Fruit fly (Drosophila melanogaster) whole organism, embryonic: ENCODE data around the gene CG11891.

ENCODE experiments used
- Asciz ChIP-seq: fragments of 200-800 bp; sonication (Bioruptor generic); optimal IDR thresholded peaks from 2 replicates; lab custom pipeline; 2017; ENCODE audit warnings: missing biosample characterization, mild to moderate bottlenecking, missing genetic modification characterization, missing genetic modification reagents
- BtbVII ChIP-seq: fragments of 200-800 bp; sonication (Bioruptor generic); optimal IDR thresholded peaks from 3 replicates; lab custom pipeline; 2017; ENCODE audit warnings: missing biosample characterization, mild to moderate bottlenecking, missing genetic modification characterization
- CG10321 ChIP-seq: fragments of 200-800 bp; sonication (Bioruptor generic); IDR thresholded peaks from 2 replicates; pipeline ENCODE4 v1.3.6; 2022; ENCODE audit warnings: missing biosample characterization, missing genetic modification characterization
- CG10543 ChIP-seq: fragments of 200-800 bp; sonication (Bioruptor generic); optimal IDR thresholded peaks from 3 replicates; lab custom pipeline; 2017; ENCODE audit warnings: missing biosample characterization, mild to moderate bottlenecking, missing genetic modification characterization, moderate library complexity
- CG10979 ChIP-seq: fragments of 200-800 bp; sonication (Bioruptor generic); optimal IDR thresholded peaks from 2 replicates; lab custom pipeline; 2018; ENCODE audit warnings: missing biosample characterization, mild to moderate bottlenecking, missing genetic modification characterization, moderate library complexity
- CG11398 ChIP-seq: fragments of 200-800 bp; sonication (Bioruptor generic); optimal IDR thresholded peaks from 2 replicates; lab custom pipeline; 2016; ENCODE audit warnings: missing biosample characterization, missing genetic modification characterization
- CG11723 ChIP-seq: fragments of 200-800 bp; sonication (Bioruptor generic); optimal IDR thresholded peaks from 2 replicates; lab custom pipeline; 2017; ENCODE audit warnings: missing biosample characterization, mild to moderate bottlenecking, missing genetic modification characterization
- CG12155 ChIP-seq: fragments of 200-800 bp; sonication (Bioruptor generic); optimal IDR thresholded peaks from 3 replicates; lab custom pipeline; 2016; ENCODE audit warnings: missing biosample characterization, missing genetic modification characterization
- CG12659 ChIP-seq: fragments of 200-800 bp; sonication (Bioruptor generic); optimal IDR thresholded peaks from 3 replicates; lab custom pipeline; 2017; ENCODE audit warnings: mild to moderate bottlenecking, missing biosample characterization, missing genetic modification reagents, missing genetic modification characterization
- CG12769 ChIP-seq: fragments of 200-800 bp; sonication (Bioruptor generic); optimal IDR thresholded peaks from 2 replicates; lab custom pipeline; 2019; ENCODE audit warnings: missing biosample characterization, mild to moderate bottlenecking, missing genetic modification characterization, moderate library complexity
- CG14014 ChIP-seq: fragments of 200-800 bp; sonication (Bioruptor generic); IDR thresholded peaks from 2 replicates; pipeline ENCODE4 v1.3.6; 2022; ENCODE audit warnings: missing biosample characterization, missing genetic modification characterization
- CG14441 ChIP-seq: fragments of 200-800 bp; sonication (Bioruptor generic); IDR thresholded peaks from 2 replicates; pipeline ENCODE4 v1.3.6; 2022; ENCODE audit warnings: missing biosample characterization, missing genetic modification characterization
- CG14667 ChIP-seq: fragments of 200-800 bp; sonication (Bioruptor generic); IDR thresholded peaks from 2 replicates; pipeline ENCODE4 v1.3.6; 2022; ENCODE audit warnings: missing biosample characterization, missing genetic modification characterization
- CG15514 ChIP-seq: fragments of 200-800 bp; sonication (Bioruptor generic); optimal IDR thresholded peaks from 3 replicates; lab custom pipeline; 2017; ENCODE audit warnings: missing biosample characterization, missing genetic modification characterization, mild to moderate bottlenecking, moderate library complexity, missing genetic modification reagents
- CG18619 ChIP-seq: fragments of 200-800 bp; sonication (Bioruptor generic); optimal IDR thresholded peaks from 3 replicates; lab custom pipeline; 2017; ENCODE audit warnings: missing biosample characterization, mild to moderate bottlenecking, missing genetic modification characterization
- CG2678 ChIP-seq: fragments of 200-800 bp; sonication (Bioruptor generic); optimal IDR thresholded peaks from 3 replicates; lab custom pipeline; 2019; ENCODE audit warnings: missing biosample characterization, mild to moderate bottlenecking, missing genetic modification characterization, moderate library complexity
- CG3065 ChIP-seq: fragments of 200-800 bp; sonication (Bioruptor generic); optimal IDR thresholded peaks from 2 replicates; lab custom pipeline; 2016; ENCODE audit warnings: missing biosample characterization, missing genetic modification characterization
- CG32767 ChIP-seq: fragments of 200-800 bp; sonication (Bioruptor generic); IDR thresholded peaks from 2 replicates; pipeline ENCODE4 v1.3.6; 2022; ENCODE audit warnings: missing biosample characterization, missing genetic modification characterization
- CG33557 ChIP-seq: fragments of 200-800 bp; sonication (Bioruptor generic); optimal IDR thresholded peaks from 2 replicates; lab custom pipeline; 2019; ENCODE audit warnings: missing biosample characterization, mild to moderate bottlenecking, missing genetic modification characterization, moderate library complexity
- CG4282 ChIP-seq: fragments of 200-800 bp; sonication (Bioruptor generic); optimal IDR thresholded peaks from 2 replicates; lab custom pipeline; 2016; ENCODE audit warnings: missing biosample characterization, missing genetic modification characterization
- CG4360 ChIP-seq: fragments of 200-800 bp; sonication (Bioruptor generic); IDR thresholded peaks from 2 replicates; pipeline ENCODE4 v1.3.6; 2022; ENCODE audit warnings: missing biosample characterization, missing genetic modification characterization
- CG43689 ChIP-seq: fragments of 200-800 bp; sonication (Bioruptor generic); IDR thresholded peaks from 2 replicates; pipeline ENCODE4 v1.3.6; 2022; ENCODE audit warnings: missing biosample characterization, missing genetic modification characterization
- CG5245 ChIP-seq: fragments of 200-800 bp; sonication (Bioruptor generic); optimal IDR thresholded peaks from 3 replicates; lab custom pipeline; 2016; ENCODE audit warnings: missing biosample characterization, missing genetic modification characterization
- CG6272 ChIP-seq: fragments of 200-800 bp; sonication (Bioruptor generic); IDR thresholded peaks from 2 replicates; pipeline ENCODE4 v1.3.6; 2022; ENCODE audit warnings: missing biosample characterization, missing genetic modification characterization
- CG6654 ChIP-seq: fragments of 200-800 bp; sonication (Bioruptor generic); optimal IDR thresholded peaks from 2 replicates; lab custom pipeline; 2017; ENCODE audit warnings: missing biosample characterization, mild to moderate bottlenecking, missing genetic modification characterization
- CG8924 ChIP-seq: fragments of 200-800 bp; optimal IDR thresholded peaks from 3 replicates; lab custom pipeline; 2019; ENCODE audit warnings: missing biosample characterization, mild to moderate bottlenecking, missing genetic modification characterization, moderate library complexity
- CoRest ChIP-seq: fragments of 200-800 bp; sonication (Bioruptor generic); optimal IDR thresholded peaks from 3 replicates; lab custom pipeline; 2018; ENCODE audit warnings: missing biosample characterization, mild to moderate bottlenecking, missing genetic modification characterization, moderate library complexity
- Dad ChIP-seq: fragments of 200-800 bp; sonication (Bioruptor generic); optimal IDR thresholded peaks from 3 replicates; lab custom pipeline; 2016; ENCODE audit warnings: missing biosample characterization, missing genetic modification characterization
- Dek ChIP-seq: fragments of 200-800 bp; sonication (Bioruptor generic); optimal IDR thresholded peaks from 3 replicates; lab custom pipeline; 2019; ENCODE audit warnings: missing biosample characterization, mild to moderate bottlenecking, missing genetic modification characterization, moderate library complexity
- GATAe ChIP-seq: fragments of 200-800 bp; sonication (Bioruptor generic); conservative IDR thresholded peaks from 2 replicates; pipeline ENCODE4 v1.3.6; 2022; ENCODE audit warnings: missing biosample characterization, missing genetic modification characterization
- Hand ChIP-seq: fragments of 200-800 bp; sonication (Bioruptor generic); optimal IDR thresholded peaks from 2 replicates; lab custom pipeline; 2017; ENCODE audit warnings: mild to moderate bottlenecking, missing biosample characterization, missing genetic modification reagents, missing genetic modification characterization
- MESR4 ChIP-seq: fragments of 200-800 bp; sonication (Bioruptor generic); optimal IDR thresholded peaks from 2 replicates; lab custom pipeline; 2018; ENCODE audit warnings: missing biosample characterization, mild to moderate bottlenecking, missing genetic modification characterization, moderate library complexity
- MTF-1 ChIP-seq: fragments of 200-800 bp; sonication (Bioruptor generic); optimal IDR thresholded peaks from 2 replicates; lab custom pipeline; 2018; ENCODE audit warnings: missing biosample characterization, mild to moderate bottlenecking, missing genetic modification characterization, borderline replicate concordance
- Max ChIP-seq: fragments of 200-800 bp; sonication (Bioruptor generic); optimal IDR thresholded peaks from 2 replicates; lab custom pipeline; 2016; ENCODE audit warnings: missing biosample characterization, mild to moderate bottlenecking, missing genetic modification characterization
- Oli ChIP-seq: fragments of 200-800 bp; sonication (Bioruptor generic); optimal IDR thresholded peaks from 2 replicates; lab custom pipeline; 2018; ENCODE audit warnings: missing biosample characterization, mild to moderate bottlenecking, missing genetic modification characterization, moderate library complexity
- Scr ChIP-seq: fragments of 200-800 bp; sonication (Bioruptor generic); IDR thresholded peaks from 2 replicates; pipeline ENCODE4 v1.3.6; 2022; ENCODE audit warnings: missing biosample characterization, missing genetic modification characterization; ENCODE audit not compliant: partially characterized antibody
- Usf ChIP-seq: fragments of 200-800 bp; sonication (Bioruptor generic); optimal IDR thresholded peaks from 2 replicates; lab custom pipeline; 2017; ENCODE audit warnings: missing genotype, missing biosample characterization, missing genetic modification characterization
- az2 ChIP-seq: fragments of 200-800 bp; sonication (Bioruptor generic); optimal IDR thresholded peaks from 3 replicates; lab custom pipeline; 2016; ENCODE audit warnings: missing biosample characterization, missing genetic modification characterization
- cwo ChIP-seq: fragments of 200-800 bp; sonication (Bioruptor generic); optimal IDR thresholded peaks from 3 replicates; lab custom pipeline; 2017; ENCODE audit warnings: missing biosample characterization, missing genetic modification characterization, mild to moderate bottlenecking, moderate library complexity, missing genetic modification reagents
- disco-r ChIP-seq: fragments of 200-800 bp; sonication (Bioruptor generic); optimal IDR thresholded peaks from 2 replicates; lab custom pipeline; 2016; ENCODE audit warnings: missing biosample characterization, missing genetic modification characterization
- dysf ChIP-seq: fragments of 200-800 bp; sonication (Bioruptor generic); IDR thresholded peaks from 3 replicates; pipeline ENCODE4 v1.3.6; 2022; ENCODE audit warnings: missing biosample characterization, missing genetic modification characterization
- emc ChIP-seq: fragments of 200-800 bp; sonication (Bioruptor generic); optimal IDR thresholded peaks from 2 replicates; lab custom pipeline; 2016; ENCODE audit warnings: missing biosample characterization, missing genetic modification characterization
- fd96Cb ChIP-seq: fragments of 200-800 bp; sonication (Bioruptor generic); optimal IDR thresholded peaks from 2 replicates; lab custom pipeline; 2018; ENCODE audit warnings: missing biosample characterization, mild to moderate bottlenecking, missing genetic modification characterization, moderate library complexity
- lab ChIP-seq: fragments of 200-800 bp; sonication (Bioruptor generic); optimal IDR thresholded peaks from 3 replicates; lab custom pipeline; 2017; ENCODE audit warnings: missing biosample characterization, missing genetic modification characterization, mild to moderate bottlenecking, moderate library complexity, missing genetic modification reagents
- lmd ChIP-seq: fragments of 200-800 bp; sonication (Bioruptor generic); IDR thresholded peaks from 2 replicates; pipeline ENCODE4 v1.3.6; 2022; ENCODE audit warnings: missing biosample characterization, missing genetic modification characterization
- mirr ChIP-seq: fragments of 200-800 bp; sonication (Bioruptor generic); optimal IDR thresholded peaks from 3 replicates; lab custom pipeline; 2018; ENCODE audit warnings: missing biosample characterization, mild to moderate bottlenecking, missing genetic modification characterization
- p53 ChIP-seq: fragments of 200-800 bp; sonication (Bioruptor generic); optimal IDR thresholded peaks from 2 replicates; lab custom pipeline; 2016; ENCODE audit warnings: missing biosample characterization, missing genetic modification characterization
- scrt ChIP-seq: fragments of 200-800 bp; sonication (Bioruptor generic); optimal IDR thresholded peaks from 2 replicates; lab custom pipeline; 2018; ENCODE audit warnings: missing biosample characterization, mild to moderate bottlenecking, missing genetic modification characterization, moderate library complexity
- sens ChIP-seq: fragments of 200-800 bp; sonication (Bioruptor generic); peaks from one replicate; lab custom pipeline; 2016; ENCODE audit warnings: missing biosample characterization, missing genetic modification characterization
- tll ChIP-seq, 2 experiments: fragments of 200-800 bp in 1 of 2; fragments of >200 bp in 1 of 2; sonication (Bioruptor generic) in 1 of 2; optimal IDR thresholded peaks; 2 replicates each; lab custom pipeline; 2017 to 2019; ENCODE audit warnings: missing biosample characterization in 2 of 2, missing genetic modification characterization in 2 of 2, mild to moderate bottlenecking in 1 of 2, moderate library complexity in 1 of 2
- zfh2 ChIP-seq: fragments of 200-800 bp; sonication (Bioruptor generic); optimal IDR thresholded peaks from 2 replicates; lab custom pipeline; 2016; ENCODE audit warnings: missing biosample characterization, missing genetic modification characterization

Gene CG11891

dm6 chr3R:25275276-25275675 is 5.3 kb downstream of the CG11891 start (continued):
- TF ChIP-seq scrt (GFP tag; lab: Kevin White, UChicago) (peak; percentile 55), CG33557 (GFP tag; lab: Kevin White, UChicago) (no peak), MESR4 (GFP tag; lab: Kevin White, UChicago) (no peak), fd96Cb (tag; lab: Kevin White, UChicago) (no peak), cwo (GFP tag; lab: Kevin White, UChicago) (peak; percentile 19), CoRest (tag; lab: Kevin White, UChicago) (no peak), Dek (tag; lab: Kevin White, UChicago) (peak; percentile 38), lmd (no peak), emc (GFP tag; lab: Kevin White, UChicago) (no peak), CG6654 (GFP tag; lab: Kevin White, UChicago) (no peak), Usf (GFP tag; lab: Kevin White, UChicago) (no peak), Asciz (GFP tag; lab: Kevin White, UChicago) (no peak), CG14667 (GFP tag; lab: Robert Waterston, UW) (no peak), CG11723 (GFP tag; lab: Kevin White, UChicago) (no peak), tll (GFP tag; optimal IDR thresholded peaks at IDR 0.05; lab: Kevin White, UChicago) (no peak), CG10979 (tag; lab: Kevin White, UChicago) (no peak), CG12155 (GFP tag; lab: Kevin White, UChicago) (no peak), BtbVII (GFP tag; lab: Kevin White, UChicago) (peak; percentile 66), CG12659 (GFP tag; lab: Kevin White, UChicago) (peak; percentile 23), CG6272 (no peak), CG4360 (GFP tag; lab: Robert Waterston, UW) (no peak), mirr (GFP tag; lab: Kevin White, UChicago) (peak; percentile 69), disco-r (GFP tag; lab: Kevin White, UChicago) (no peak), sens (GFP tag; lab: Kevin White, UChicago) (peak; percentile 61), CG14441 (GFP tag; lab: Robert Waterston, UW) (no peak; the same call in 1 of the 2 replicates), CG11398 (GFP tag; lab: Kevin White, UChicago) (no peak), CG14014 (GFP tag; lab: Robert Waterston, UW) (peak; percentile 37; the same call in 1 of the 2 replicates), Max (GFP tag; lab: Kevin White, UChicago) (no peak), CG4282 (no peak), CG8924 (tag; lab: Kevin White, UChicago) (peak; percentile 27), MTF-1 (GFP tag; lab: Kevin White, UChicago) (peak; percentile 6), Scr (GFP tag; lab: Robert Waterston, UW) (no peak), CG2678 (tag; lab: Kevin White, UChicago) (peak; percentile 65), CG10543 (GFP tag; lab: Kevin White, UChicago) (peak; percentile 48), dysf (GFP tag; lab: Robert Waterston, UW) (no peak), zfh2 (GFP tag; lab: Kevin White, UChicago) (no peak), CG43689 (GFP tag; lab: Robert Waterston, UW) (no peak), CG10321 (no peak), GATAe (GFP tag; lab: Robert Waterston, UW) (0 out of 2 replicates have a peak, but pooled peaks have one; percentile 9), Dad (GFP tag; lab: Kevin White, UChicago) (no peak), Oli (tag; lab: Kevin White, UChicago) (no peak), CG5245 (GFP tag; lab: Kevin White, UChicago) (no peak), CG15514 (GFP tag; lab: Kevin White, UChicago) (peak; percentile 48), p53 (GFP tag; lab: Kevin White, UChicago) (no peak), CG18619 (GFP tag; lab: Kevin White, UChicago) (no peak), Hand (GFP tag; lab: Kevin White, UChicago) (peak; percentile 52), CG3065 (GFP tag; lab: Kevin White, UChicago) (no peak), CG32767 (GFP tag; lab: Robert Waterston, UW) (no peak), CG12769 (tag; lab: Kevin White, UChicago) (peak; percentile 42), lab (peak; percentile 81), az2 (GFP tag; lab: Kevin White, UChicago) (no peak)
